Worm (Caenorhabditis elegans): Measurements from ENCODE around the gene T09F5.10.

The T09F5.10 gene

ce11 chrV:15181899-15182298 is 2.0 kb downstream of the T09F5.10 start:
- TF ChIP-seq jun-1 (tag; optimal IDR thresholded peaks at IDR 0.05) (no peak), nhr-77 (tag; optimal IDR thresholded peaks at IDR 0.05) (no peak), nhr-11 (tag; optimal IDR thresholded peaks at IDR 0.05) (peak; percentile 5)

ce11 chrV:15182407-15182806 is 2.5 kb downstream of the T09F5.10 start, which contains the start of gene fbxa-84:
TSS of gene fbxa-84 (plus strand) at chrV:15182440.
- TF ChIP-seq skn-1 (tag; optimal IDR thresholded peaks at IDR 0.05) (no peak), ama-1 (optimal IDR thresholded peaks at IDR 0.05) (no peak), nhr-67 (tag; optimal IDR thresholded peaks at IDR 0.05) (no peak), unc-39 (tag; optimal IDR thresholded peaks at IDR 0.05) (no peak), elt-2 (tag; optimal IDR thresholded peaks at IDR 0.05) (peak; percentile 54)

ce11 chrV:15184097-15185040 is 4.5 kb downstream of the T09F5.10 start, which contains the start of gene Y75B12B.1:
TSS of gene Y75B12B.1 (plus strand) at chrV:15184699.
- TF ChIP-seq lin-39 (tag; optimal IDR thresholded peaks at IDR 0.05) (no peak), nhr-77 (tag; optimal IDR thresholded peaks at IDR 0.05) (no peak), fkh-10 (GFP tag; optimal IDR thresholded peaks at IDR 0.05) (no peak), snpc-4 (tag; optimal IDR thresholded peaks at IDR 0.05) (no peak), lsy-12 (tag; optimal IDR thresholded peaks at IDR 0.05) (no peak), egl-5 (tag; optimal IDR thresholded peaks at IDR 0.05) (no peak), pha-4 (tag; optimal IDR thresholded peaks at IDR 0.05) (no peak), egl-27 (tag; optimal IDR thresholded peaks at IDR 0.05) (no peak), nhr-43 (tag; optimal IDR thresholded peaks at IDR 0.05; ENCODE audit: poor library complexity, severe bottlenecking) (no peak), eor-1 (tag; optimal IDR thresholded peaks at IDR 0.05) (no peak), zag-1 (tag; optimal IDR thresholded peaks at IDR 0.05) (no peak)

- TF ChIP-seq jun-1 (tag; optimal IDR thresholded peaks at IDR 0.05) = no peak
- TF ChIP-seq daf-12 (tag; optimal IDR thresholded peaks at IDR 0.05) = no peak
- TF ChIP-seq elt-3 (tag; optimal IDR thresholded peaks at IDR 0.05) = no peak
- TF ChIP-seq mml-1 (tag; optimal IDR thresholded peaks at IDR 0.05) = no peak
- no peak for TF ChIP-seq sea-2 (GFP tag; optimal IDR thresholded peaks at IDR 0.05)
- no peak for TF ChIP-seq nhr-12 (tag; optimal IDR thresholded peaks at IDR 0.05)
- TF ChIP-seq nhr-43 (tag; optimal IDR thresholded peaks at IDR 0.05; ENCODE audit: poor library complexity, severe bottlenecking) = no peak
- TF ChIP-seq nhr-76 (tag; optimal IDR thresholded peaks at IDR 0.05) = no peak
- TF ChIP-seq nhr-25 (tag; optimal IDR thresholded peaks at IDR 0.05) = peak; percentile 31
- no peak for TF ChIP-seq fos-1 (tag; optimal IDR thresholded peaks at IDR 0.05)
- no peak for TF ChIP-seq mdl-1 (tag; optimal IDR thresholded peaks at IDR 0.05)
- TF ChIP-seq ama-1 (optimal IDR thresholded peaks at IDR 0.05) = peak; percentile 86
- TF ChIP-seq ceh-82 (tag; optimal IDR thresholded peaks at IDR 0.05) = no peak
- no peak for TF ChIP-seq ztf-4 (tag; optimal IDR thresholded peaks at IDR 0.05)
- no peak for TF ChIP-seq nhr-23 (tag; optimal IDR thresholded peaks at IDR 0.05)
- TF ChIP-seq unc-39 (tag; optimal IDR thresholded peaks at IDR 0.05) = no peak
- TF ChIP-seq pha-4 (tag; optimal IDR thresholded peaks at IDR 0.05) = peak; percentile 46
- TF ChIP-seq ceh-9 (tag; optimal IDR thresholded peaks at IDR 0.05) = no peak
- TF ChIP-seq snpc-4 (tag; optimal IDR thresholded peaks at IDR 0.05) = no peak
Measured at ce11 chrV:15186259-15186927, 6.5 kb downstream of the T09F5.10 start, which contains the start of gene Y75B12B.3. TSS of gene Y75B12B.3 (minus strand) at chrV:15186279.
